Fruit fly (Drosophila melanogaster) whole organism, embryonic: ENCODE data around the gene tral.
A peak's percentile ranks its signal among the peaks of the same experiment; 100 is the strongest.

ENCODE experiments used
- Atf6 ChIP-seq: fragments of 200-800 bp; sonication (Bioruptor generic); IDR thresholded peaks from 2 replicates; pipeline ENCODE4 v1.3.6; 2022; ENCODE audit warnings: missing biosample characterization, missing genetic modification characterization
- BtbVII ChIP-seq: fragments of 200-800 bp; sonication (Bioruptor generic); optimal IDR thresholded peaks from 3 replicates; lab custom pipeline; 2017; ENCODE audit warnings: missing biosample characterization, mild to moderate bottlenecking, missing genetic modification characterization
- Bteb2 ChIP-seq: fragments of 200-800 bp; sonication (Bioruptor generic); optimal IDR thresholded peaks from 2 replicates; lab custom pipeline; 2016; ENCODE audit warnings: missing biosample characterization, missing genetic modification characterization
- CG10321 ChIP-seq: fragments of 200-800 bp; sonication (Bioruptor generic); IDR thresholded peaks from 2 replicates; pipeline ENCODE4 v1.3.6; 2022; ENCODE audit warnings: missing biosample characterization, missing genetic modification characterization
- CG10654 ChIP-seq: fragments of 200-800 bp; sonication (Bioruptor generic); optimal IDR thresholded peaks from 2 replicates; lab custom pipeline; 2016; ENCODE audit warnings: missing biosample characterization, missing genetic modification characterization
- CG12299 ChIP-seq: fragments of 200-800 bp; sonication (Bioruptor generic); optimal IDR thresholded peaks from 2 replicates; lab custom pipeline; 2018; ENCODE audit warnings: missing biosample characterization, mild to moderate bottlenecking, missing genetic modification characterization
- CG12659 ChIP-seq: fragments of 200-800 bp; sonication (Bioruptor generic); optimal IDR thresholded peaks from 3 replicates; lab custom pipeline; 2017; ENCODE audit warnings: mild to moderate bottlenecking, missing biosample characterization, missing genetic modification reagents, missing genetic modification characterization
- CG16779 ChIP-seq: fragments of 200-800 bp; sonication (Bioruptor generic); IDR thresholded peaks from 2 replicates; pipeline ENCODE4 v1.3.6; 2022; ENCODE audit warnings: missing biosample characterization, missing genetic modification characterization
- CG17802 ChIP-seq: fragments of 200-800 bp; sonication (Bioruptor generic); optimal IDR thresholded peaks from 2 replicates; lab custom pipeline; 2018; ENCODE audit warnings: missing biosample characterization, mild to moderate bottlenecking, missing genetic modification characterization, moderate library complexity
- CG31224 ChIP-seq: fragments of 200-800 bp; sonication (Bioruptor generic); IDR thresholded peaks from 2 replicates; pipeline ENCODE4 v1.3.6; 2022; ENCODE audit warnings: missing biosample characterization, missing genetic modification characterization
- CG34422 ChIP-seq: fragments of 200-800 bp; sonication (Bioruptor generic); IDR thresholded peaks from 3 replicates; pipeline ENCODE4 v1.3.6; 2022; ENCODE audit warnings: missing biosample characterization, missing genetic modification characterization
- CG3995 ChIP-seq: fragments of 200-800 bp; sonication (Bioruptor generic); optimal IDR thresholded peaks from 3 replicates; lab custom pipeline; 2016; ENCODE audit warnings: missing biosample characterization, missing genetic modification characterization
- CG6683 ChIP-seq: fragments of 200-800 bp; sonication (Bioruptor generic); optimal IDR thresholded peaks from 2 replicates; lab custom pipeline; 2017; ENCODE audit warnings: missing biosample characterization, mild to moderate bottlenecking, missing genetic modification characterization, missing genetic modification reagents
- CG6813 ChIP-seq: fragments of 200-800 bp; sonication (Bioruptor generic); optimal IDR thresholded peaks from 2 replicates; lab custom pipeline; 2017; ENCODE audit warnings: missing biosample characterization, missing genetic modification characterization, mild to moderate bottlenecking, moderate library complexity, missing genetic modification reagents
- D ChIP-seq, 2 experiments: fragments of 200-800 bp in 1 of 2; fragments of >200 bp in 1 of 2; sonication (Bioruptor generic) in 1 of 2; optimal IDR thresholded peaks; 2 replicates in 1 of 2; 3 replicates in 1 of 2; lab custom pipeline; 2017; ENCODE audit warnings: mild to moderate bottlenecking in 1 of 2, missing biosample characterization in 1 of 2, missing genetic modification characterization in 1 of 2, missing genetic modification reagents in 1 of 2
- Dip3 ChIP-seq: fragments of 200-800 bp; sonication (Bioruptor generic); optimal IDR thresholded peaks from 3 replicates; lab custom pipeline; 2016; ENCODE audit warnings: missing biosample characterization, missing genetic modification characterization
- Doc2 ChIP-seq: fragments of 200-800 bp; sonication (Bioruptor generic); IDR thresholded peaks from 2 replicates; pipeline ENCODE4 v1.3.6; 2022; ENCODE audit warnings: missing biosample characterization, missing genetic modification characterization
- Fer2 ChIP-seq: fragments of 200-800 bp; sonication (Bioruptor generic); optimal IDR thresholded peaks from 2 replicates; lab custom pipeline; 2018; ENCODE audit warnings: missing biosample characterization, mild to moderate bottlenecking, missing genetic modification characterization, moderate library complexity
- Gug ChIP-seq: fragments of 200-800 bp; sonication (Bioruptor generic); IDR thresholded peaks from 4 replicates; pipeline ENCODE4 v1.3.6; 2022; ENCODE audit warnings: missing biosample characterization, missing genetic modification characterization
- HHEX ChIP-seq: fragments of 200-800 bp; sonication (Bioruptor generic); optimal IDR thresholded peaks from 3 replicates; lab custom pipeline; 2017; ENCODE audit warnings: missing biosample characterization, mild to moderate bottlenecking, missing genetic modification characterization, missing genetic modification reagents
- HmgZ ChIP-seq: fragments of 200-800 bp; sonication (Bioruptor generic); optimal IDR thresholded peaks from 2 replicates; lab custom pipeline; 2018; ENCODE audit warnings: missing biosample characterization, mild to moderate bottlenecking, missing genetic modification characterization
- Hmr ChIP-seq: fragments of 200-800 bp; sonication (Bioruptor generic); optimal IDR thresholded peaks from 3 replicates; lab custom pipeline; 2017; ENCODE audit warnings: mild to moderate bottlenecking, missing biosample characterization, missing genetic modification reagents, missing genetic modification characterization
- Jarid2 ChIP-seq: fragments of 200-800 bp; sonication (Bioruptor generic); optimal IDR thresholded peaks from 3 replicates; lab custom pipeline; 2017; ENCODE audit warnings: mild to moderate bottlenecking, missing biosample characterization, missing genetic modification reagents, missing genetic modification characterization
- PHDP ChIP-seq: fragments of 200-800 bp; sonication (Bioruptor generic); optimal IDR thresholded peaks from 3 replicates; lab custom pipeline; 2018; ENCODE audit warnings: missing biosample characterization, mild to moderate bottlenecking, missing genetic modification characterization, moderate library complexity
- Six4 ChIP-seq: fragments of 200-800 bp; sonication (Bioruptor generic); optimal IDR thresholded peaks from 2 replicates; lab custom pipeline; 2016; ENCODE audit warnings: missing biosample characterization, missing genetic modification characterization
- YL-1 ChIP-seq: fragments of 200-800 bp; sonication (Bioruptor generic); optimal IDR thresholded peaks from 3 replicates; lab custom pipeline; 2017; ENCODE audit warnings: missing biosample characterization, mild to moderate bottlenecking, missing genetic modification characterization
- aop ChIP-seq: fragments of 200-800 bp; sonication (Bioruptor generic); IDR thresholded peaks from 2 replicates; pipeline ENCODE4 v1.3.6; 2022; ENCODE audit warnings: missing biosample characterization, missing genetic modification characterization
- az2 ChIP-seq: fragments of 200-800 bp; sonication (Bioruptor generic); optimal IDR thresholded peaks from 3 replicates; lab custom pipeline; 2016; ENCODE audit warnings: missing biosample characterization, missing genetic modification characterization
- bcd ChIP-seq: fragments of 200-800 bp; sonication (Bioruptor generic); optimal IDR thresholded peaks from 2 replicates; lab custom pipeline; 2017; ENCODE audit warnings: missing biosample characterization, mild to moderate bottlenecking, missing genetic modification characterization
- bsh ChIP-seq, 2 experiments: fragments of 200-800 bp; sonication (Bioruptor generic); optimal IDR thresholded peaks; 2 replicates each; lab custom pipeline; 2017 to 2018; ENCODE audit warnings: mild to moderate bottlenecking in 2 of 2, missing biosample characterization in 2 of 2, missing genetic modification characterization in 2 of 2, moderate library complexity in 1 of 2
- dimm ChIP-seq: fragments of 200-800 bp; sonication (Bioruptor generic); IDR thresholded peaks from 2 replicates; pipeline ENCODE4 v1.3.6; 2022; ENCODE audit warnings: missing biosample characterization, missing genetic modification characterization
- dmrt99B ChIP-seq: fragments of 200-800 bp; sonication (Bioruptor generic); optimal IDR thresholded peaks from 2 replicates; lab custom pipeline; 2018; ENCODE audit warnings: missing biosample characterization, mild to moderate bottlenecking, missing genetic modification characterization, moderate library complexity
- dysf ChIP-seq: fragments of 200-800 bp; sonication (Bioruptor generic); IDR thresholded peaks from 3 replicates; pipeline ENCODE4 v1.3.6; 2022; ENCODE audit warnings: missing biosample characterization, missing genetic modification characterization
- exex ChIP-seq: fragments of 200-800 bp; sonication (Bioruptor generic); optimal IDR thresholded peaks from 4 replicates; lab custom pipeline; 2018; ENCODE audit warnings: missing biosample characterization, mild to moderate bottlenecking, missing genetic modification characterization, moderate library complexity
- gem ChIP-seq: fragments of 200-800 bp; sonication (Bioruptor generic); optimal IDR thresholded peaks from 2 replicates; lab custom pipeline; 2019; ENCODE audit warnings: missing biosample characterization, mild to moderate bottlenecking, missing genetic modification characterization, moderate library complexity
- ham ChIP-seq: fragments of 200-800 bp; sonication (Bioruptor generic); IDR thresholded peaks from 2 replicates; pipeline ENCODE4 v1.3.6; 2022; ENCODE audit warnings: missing biosample characterization, missing genetic modification characterization
- hkb ChIP-seq, 2 experiments: fragments of 200-800 bp in 1 of 2; fragments of >200 bp in 1 of 2; sonication (Bioruptor generic) in 1 of 2; IDR thresholded peaks in 1 of 2; optimal IDR thresholded peaks in 1 of 2; 2 replicates each; pipeline versions ENCODE4 v1.3.6 to Lab custom; 2017 to 2022; ENCODE audit warnings: missing biosample characterization in 1 of 2, missing genetic modification characterization in 1 of 2
- jumu ChIP-seq: fragments of 200-800 bp; sonication (Bioruptor generic); optimal IDR thresholded peaks from 3 replicates; lab custom pipeline; 2016; ENCODE audit warnings: missing biosample characterization, missing genetic modification characterization
- lbe ChIP-seq: fragments of 200-800 bp; sonication (Bioruptor generic); optimal IDR thresholded peaks from 2 replicates; lab custom pipeline; 2016; ENCODE audit warnings: missing biosample characterization, mild to moderate bottlenecking, missing genetic modification characterization
- lilli ChIP-seq: fragments of 200-800 bp; sonication (Bioruptor generic); optimal IDR thresholded peaks from 3 replicates; lab custom pipeline; 2016; ENCODE audit warnings: missing biosample characterization, missing genetic modification characterization
- otp ChIP-seq: fragments of 200-800 bp; sonication (Bioruptor generic); IDR thresholded peaks from 3 replicates; pipeline ENCODE4, ENCODE4 v1.3.6; 2022; ENCODE audit warnings: missing biosample characterization, missing genetic modification characterization
- pan ChIP-seq, 4 experiments: fragments of >200 bp in 3 of 4; fragments of 200-800 bp in 1 of 4; sonication (Bioruptor generic) in 1 of 4; optimal IDR thresholded peaks in 3 of 4; IDR thresholded peaks in 1 of 4; 2 replicates each; pipeline versions ENCODE4 v1.3.6 to Lab custom; 2017 to 2022; ENCODE audit warnings: missing biosample characterization in 2 of 4, missing genetic modification characterization in 2 of 4, mixed read lengths in 1 of 4
- pum ChIP-seq: fragments of 200-800 bp; sonication (Bioruptor generic); optimal IDR thresholded peaks from 2 replicates; lab custom pipeline; 2016; ENCODE audit warnings: missing biosample characterization, missing genetic modification characterization
- pzg ChIP-seq: fragments of 200-800 bp; sonication (Bioruptor generic); optimal IDR thresholded peaks from 3 replicates; lab custom pipeline; 2018; ENCODE audit warnings: missing biosample characterization, mild to moderate bottlenecking, missing genetic modification characterization, moderate library complexity
- trem ChIP-seq: fragments of 200-800 bp; optimal IDR thresholded peaks from 3 replicates; lab custom pipeline; 2019; ENCODE audit warnings: missing biosample characterization, mild to moderate bottlenecking, missing genetic modification characterization, moderate library complexity
- wek ChIP-seq: fragments of 200-800 bp; sonication (Bioruptor generic); optimal IDR thresholded peaks from 3 replicates; lab custom pipeline; 2018; ENCODE audit warnings: missing biosample characterization, mild to moderate bottlenecking, missing genetic modification characterization, moderate library complexity
- zf30C ChIP-seq: fragments of 200-800 bp; sonication (Bioruptor generic); optimal IDR thresholded peaks from 3 replicates; lab custom pipeline; 2018; ENCODE audit warnings: missing biosample characterization, mild to moderate bottlenecking, missing genetic modification characterization

The tral gene

dm6 chr3L:12503865-12504650, 10.8 kb upstream of the tral start, which contains the start of the genes CG10646 and vih (continued):
- peak; percentile 31 for TF ChIP-seq jumu (GFP tag; lab: Kevin White, UChicago)
- no peak for TF ChIP-seq gem (tag; lab: Kevin White, UChicago)
- TF ChIP-seq dimm (GFP tag; lab: Robert Waterston, UW): no peak
- no peak for TF ChIP-seq D (optimal IDR thresholded peaks at IDR 0.05; lab: Kevin White, UChicago)
- peak; percentile 37 for TF ChIP-seq D (GFP tag; optimal IDR thresholded peaks at IDR 0.05; lab: Kevin White, UChicago)
- no peak for TF ChIP-seq Bteb2 (GFP tag; lab: Kevin White, UChicago)
- TF ChIP-seq CG10654 (GFP tag; lab: Kevin White, UChicago): peak; percentile 79
- no peak for TF ChIP-seq aop (GFP tag; lab: Robert Waterston, UW)
- TF ChIP-seq Doc2 (GFP tag; lab: Robert Waterston, UW): no peak
- no peak for TF ChIP-seq bcd (GFP tag; lab: Kevin White, UChicago)
- peak; percentile 75 for TF ChIP-seq CG12659 (GFP tag; lab: Kevin White, UChicago)
- no peak for TF ChIP-seq wek
- no peak for TF ChIP-seq CG31224 (GFP tag; lab: Robert Waterston, UW)
- no peak for TF ChIP-seq CG17802 (tag; lab: Kevin White, UChicago)
- no peak for TF ChIP-seq CG6683 (GFP tag; lab: Kevin White, UChicago)
- TF ChIP-seq trem (tag; lab: Kevin White, UChicago): peak; percentile 96
- TF ChIP-seq pum (GFP tag; lab: Kevin White, UChicago): no peak
- peak; percentile 55 for TF ChIP-seq Six4
- peak; percentile 38 for TF ChIP-seq lilli (GFP tag; lab: Kevin White, UChicago)
- peak; percentile 46; the same call in 1 of the 3 replicates for TF ChIP-seq CG34422 (GFP tag; lab: Robert Waterston, UW)
- peak; percentile 2 for TF ChIP-seq zf30C
- no peak for TF ChIP-seq CG16779 (GFP tag; lab: Robert Waterston, UW)
- no peak for TF ChIP-seq Atf6
- no peak for TF ChIP-seq pan (optimal IDR thresholded peaks at IDR 0.05; lab: Kevin White, UChicago)
- peak in 1 of 2 experiments; percentile 47 for TF ChIP-seq pan (GFP tag; optimal IDR thresholded peaks at IDR 0.05 in 1 of 2, IDR thresholded peaks at IDR 0.05 in 1 of 2)
- TF ChIP-seq dmrt99B (tag; lab: Kevin White, UChicago): peak; percentile 14
- TF ChIP-seq HHEX (GFP tag; lab: Kevin White, UChicago): peak; percentile 58
- peak; percentile 28 for TF ChIP-seq HmgZ (tag; lab: Kevin White, UChicago)
- peak; percentile 32 for TF ChIP-seq PHDP (tag; lab: Kevin White, UChicago)
- TF ChIP-seq pzg (GFP tag; lab: Kevin White, UChicago): peak; percentile 73
- no peak for TF ChIP-seq otp
- no peak for TF ChIP-seq CG6813
- TF ChIP-seq lbe (GFP tag; lab: Kevin White, UChicago): peak; percentile 32
- TF ChIP-seq CG10321 (GFP tag; lab: Robert Waterston, UW): no peak
- peak; percentile 68 for TF ChIP-seq Hmr (GFP tag; lab: Kevin White, UChicago)
- TF ChIP-seq az2: peak; percentile 54
- no peak; the same call in 3 of the 4 replicates for TF ChIP-seq Gug (GFP tag; lab: Robert Waterston, UW)
- TF ChIP-seq hkb (optimal IDR thresholded peaks at IDR 0.05; lab: Kevin White, UChicago): no peak
- no peak for TF ChIP-seq hkb (GFP tag; IDR thresholded peaks at IDR 0.05; lab: Robert Waterston, UW)
- no peak for TF ChIP-seq Dip3
- TF ChIP-seq ham (GFP tag; lab: Robert Waterston, UW): no peak
- TF ChIP-seq CG3995: no peak
- no peak for TF ChIP-seq CG12299 (tag; lab: Kevin White, UChicago)
- peak; percentile 28 for TF ChIP-seq Fer2 (tag; lab: Kevin White, UChicago)
- no peak for TF ChIP-seq Jarid2
- no peak for TF ChIP-seq dysf
- peak; percentile 38 for TF ChIP-seq BtbVII (GFP tag; lab: Kevin White, UChicago)
- TF ChIP-seq bsh (GFP tag; optimal IDR thresholded peaks at IDR 0.05; lab: Kevin White, UChicago): peak in 1 of 2 experiments; percentile 35
- peak; percentile 88 for TF ChIP-seq YL-1 (GFP tag; lab: Kevin White, UChicago)
- peak; percentile 26 for TF ChIP-seq exex (tag; lab: Kevin White, UChicago)
